Fruit fly (Drosophila melanogaster): ENCODE measurements around the gene NELF-B.
A peak's percentile ranks its signal among the peaks of the same experiment; 100 is the strongest.

The NELF-B gene

dm6 chrX:7703001-7703864, 24.9 kb downstream of the NELF-B start:
- TF ChIP-seq fd59A (GFP tag; optimal IDR thresholded peaks at IDR 0.05): peak; percentile 27
- peak; percentile 75 for TF ChIP-seq Gug (GFP tag; IDR thresholded peaks at IDR 0.05)
- peak; percentile 97 for TF ChIP-seq Eip93F (GFP tag; optimal IDR thresholded peaks at IDR 0.05)
- peak; percentile 56 for TF ChIP-seq CG32006 (GFP tag; optimal IDR thresholded peaks at IDR 0.05)
- TF ChIP-seq CG11294 (GFP tag; IDR thresholded peaks at IDR 0.05): peak; percentile 63
- peak; percentile 24 for TF ChIP-seq lz (GFP tag; optimal IDR thresholded peaks at IDR 0.05)
- peak; percentile 85 for TF ChIP-seq dsx (GFP tag; optimal IDR thresholded peaks at IDR 0.05; ENCODE audit: poor library complexity, severe bottlenecking)
- peak; percentile 46 for TF ChIP-seq Lpt (GFP tag; optimal IDR thresholded peaks at IDR 0.05)
- TF ChIP-seq Hr4 (GFP tag; optimal IDR thresholded peaks at IDR 0.05): peak; percentile 94
- peak; percentile 17 for TF ChIP-seq Ets21C (GFP tag; optimal IDR thresholded peaks at IDR 0.05)
- peak; percentile 38 for TF ChIP-seq Blimp-1 (GFP tag; optimal IDR thresholded peaks at IDR 0.05)
- TF ChIP-seq CG10669 (GFP tag; optimal IDR thresholded peaks at IDR 0.05): peak; percentile 10
- TF ChIP-seq Sox102F (GFP tag; optimal IDR thresholded peaks at IDR 0.05): peak; percentile 58
- peak; percentile 64 for TF ChIP-seq fkh (GFP tag; optimal IDR thresholded peaks at IDR 0.05)
- TF ChIP-seq eg (GFP tag; IDR thresholded peaks at IDR 0.05): peak; percentile 88
- peak; percentile 98 for TF ChIP-seq Eip78C (GFP tag)
- peak; percentile 23 for TF ChIP-seq acj6 (GFP tag; optimal IDR thresholded peaks at IDR 0.05)
- peak; percentile 14 for TF ChIP-seq CG31627 (GFP tag; optimal IDR thresholded peaks at IDR 0.05)
- peak; percentile 20 for TF ChIP-seq CG7368 (GFP tag; optimal IDR thresholded peaks at IDR 0.05)
- TF ChIP-seq pdm3 (GFP tag; optimal IDR thresholded peaks at IDR 0.05): peak; percentile 52
- peak; percentile 38 for TF ChIP-seq cyc (GFP tag; optimal IDR thresholded peaks at IDR 0.05)
- TF ChIP-seq vri (GFP tag; optimal IDR thresholded peaks at IDR 0.05): peak; percentile 25
- TF ChIP-seq CG15336 (GFP tag; IDR thresholded peaks at IDR 0.05): peak; percentile 86
- TF ChIP-seq CG6792 (GFP tag; optimal IDR thresholded peaks at IDR 0.05): peak; percentile 35
- peak; percentile 10 for TF ChIP-seq dac (GFP tag; optimal IDR thresholded peaks at IDR 0.05)
- TF ChIP-seq CG4318 (GFP tag; optimal IDR thresholded peaks at IDR 0.05): peak; percentile 37
- TF ChIP-seq OdsH (GFP tag; optimal IDR thresholded peaks at IDR 0.05): peak; percentile 24
- TF ChIP-seq CG8119 (GFP tag; IDR thresholded peaks at IDR 0.05): peak; percentile 75
- TF ChIP-seq salr (GFP tag; optimal IDR thresholded peaks at IDR 0.05): peak in 1 of 2 experiments; percentile 28
- TF ChIP-seq Eip75B (GFP tag; optimal IDR thresholded peaks at IDR 0.05): peak; percentile 96
- TF ChIP-seq topi (GFP tag; optimal IDR thresholded peaks at IDR 0.05): peak; percentile 13
- peak; percentile 45 for TF ChIP-seq esn (GFP tag; optimal IDR thresholded peaks at IDR 0.05)
- peak; percentile 67 for TF ChIP-seq Sox14 (GFP tag; optimal IDR thresholded peaks at IDR 0.05)
- peak; percentile 20 for TF ChIP-seq Smox (GFP tag; optimal IDR thresholded peaks at IDR 0.05)
- peak; percentile 63 for TF ChIP-seq CG3032 (tag; optimal IDR thresholded peaks at IDR 0.05)
- peak; percentile 98 for TF ChIP-seq svp (GFP tag)
- TF ChIP-seq Hr39 (GFP tag; optimal IDR thresholded peaks at IDR 0.05): peak; percentile 48
- peak; percentile 38 for TF ChIP-seq CG3919 (GFP tag; optimal IDR thresholded peaks at IDR 0.05)
- peak; percentile 75 to 88 for TF ChIP-seq ss (GFP tag; optimal IDR thresholded peaks at IDR 0.05)
- peak; percentile 64 for TF ChIP-seq CG6276 (GFP tag; optimal IDR thresholded peaks at IDR 0.05)
- TF ChIP-seq CG6808 (GFP tag; optimal IDR thresholded peaks at IDR 0.05): peak; percentile 26
- TF ChIP-seq CG8632 (GFP tag; optimal IDR thresholded peaks at IDR 0.05): peak; percentile 6
- TF ChIP-seq CG10631 (GFP tag; optimal IDR thresholded peaks at IDR 0.05): peak; percentile 39
- TF ChIP-seq CG1621 (tag; optimal IDR thresholded peaks at IDR 0.05): peak; percentile 43
- peak; percentile 85 for TF ChIP-seq Met (GFP tag; optimal IDR thresholded peaks at IDR 0.05)
- TF ChIP-seq CG6163 (GFP tag; IDR thresholded peaks at IDR 0.05): peak; percentile 86
- TF ChIP-seq achi (GFP tag; optimal IDR thresholded peaks at IDR 0.05): peak; percentile 30
- peak; percentile 24 for TF ChIP-seq Ets96B (tag; optimal IDR thresholded peaks at IDR 0.05)
- peak; percentile 15 for TF ChIP-seq CG11762 (GFP tag; optimal IDR thresholded peaks at IDR 0.05; ENCODE audit: insufficient read depth)
- peak; percentile 81 for TF ChIP-seq CG16779 (tag; optimal IDR thresholded peaks at IDR 0.05)

Data from whole organism, prepupa.